Fruit fly (Drosophila melanogaster): Measurements from ENCODE around the gene Fer3HCH.

DNA sequence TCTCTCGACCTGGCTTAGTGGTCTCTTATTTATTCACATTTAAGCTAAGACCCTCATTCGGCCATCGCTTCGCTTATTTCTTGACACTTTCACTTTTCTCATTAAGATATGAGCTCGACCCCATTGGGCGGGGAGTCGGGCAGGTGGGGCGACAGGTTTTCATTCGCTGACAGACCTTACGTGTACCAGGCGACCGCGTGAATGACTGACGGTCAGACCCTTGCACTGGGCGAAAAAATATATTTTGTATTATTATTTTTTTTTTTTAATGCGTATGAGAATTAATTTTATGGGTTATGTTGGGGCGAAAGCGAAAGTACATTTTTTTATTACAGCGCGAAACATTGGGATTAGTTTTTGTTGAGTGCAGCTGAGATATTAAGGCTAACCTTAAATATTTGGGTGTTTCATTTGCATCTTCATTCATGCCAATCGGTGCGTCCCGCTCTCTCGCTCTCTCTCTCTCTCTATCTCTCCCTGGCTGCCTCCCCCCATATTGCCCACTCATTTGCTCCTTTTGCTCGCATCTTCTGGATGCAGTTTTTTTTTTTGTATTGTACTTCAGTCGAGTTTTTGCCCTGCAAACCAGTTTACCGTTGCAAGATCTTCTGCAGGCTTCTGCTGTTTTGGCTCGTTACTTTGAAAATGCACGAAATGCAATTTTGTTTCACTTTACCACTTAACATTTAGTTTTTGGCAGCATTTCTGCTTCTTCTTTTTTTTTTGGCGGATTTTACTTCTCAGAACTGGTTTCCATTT, 29.1 kb upstream of the Fer3HCH start:
- no peak for TF ChIP-seq CG8478 (optimal IDR thresholded peaks at IDR 0.05)
- no peak for TF ChIP-seq CTCF (optimal IDR thresholded peaks at IDR 0.05)
